Worm (Caenorhabditis elegans) whole organism, late embryonic: ENCODE measurements around the gene tag-151.

Experiments
- C08G9.2 ChIP-seq: sonication (generic microtip); optimal IDR thresholded peaks from 2 replicates; lab custom pipeline; 2016; ENCODE audit warnings: mild to moderate bottlenecking, missing genetic modification characterization, moderate library complexity, missing compliant biosample characterization
- C38D4.7 ChIP-seq: fragments of 200-800 bp; sonication (Bioruptor generic); optimal IDR thresholded peaks from 2 replicates; lab custom pipeline; 2018; ENCODE audit warnings: mild to moderate bottlenecking, missing genetic modification characterization, moderate library complexity, missing compliant biosample characterization
- F13H6.1 ChIP-seq: sonication (generic microtip); optimal IDR thresholded peaks from 2 replicates; lab custom pipeline; 2016; ENCODE audit warnings: missing genetic modification characterization, missing compliant biosample characterization
- K09A11.1 ChIP-seq: sonication (generic microtip); optimal IDR thresholded peaks from 2 replicates; lab custom pipeline; 2017; ENCODE audit warnings: antibody characterized with exemption, mild to moderate bottlenecking, missing genetic modification characterization, missing compliant biosample characterization; ENCODE audit not compliant: insufficient read depth
- T23F11.4 ChIP-seq: fragments of 200-800 bp; sonication (Bioruptor generic); optimal IDR thresholded peaks from 2 replicates; lab custom pipeline; 2018; ENCODE audit warnings: mild to moderate bottlenecking, missing genetic modification characterization, missing compliant biosample characterization
- ama-1 ChIP-seq: fragments of 150-350 bp; optimal IDR thresholded peaks from 2 replicates; lab custom pipeline; 2014
- ceh-14 ChIP-seq: sonication (generic microtip); optimal IDR thresholded peaks from 2 replicates; lab custom pipeline; 2016; ENCODE audit warnings: missing genotype, missing genetic modification characterization, missing compliant biosample characterization
- ceh-18 ChIP-seq: sonication (generic microtip); optimal IDR thresholded peaks from 2 replicates; lab custom pipeline; 2016; ENCODE audit warnings: missing genetic modification characterization, missing compliant biosample characterization
- ceh-19 ChIP-seq: fragments of 200-800 bp; sonication (Bioruptor generic); optimal IDR thresholded peaks from 2 replicates; lab custom pipeline; 2018; ENCODE audit warnings: mild to moderate bottlenecking, missing genetic modification characterization, missing compliant biosample characterization
- ceh-2 ChIP-seq: sonication (generic microtip); optimal IDR thresholded peaks from 2 replicates; lab custom pipeline; 2016; ENCODE audit warnings: missing genotype, missing genetic modification characterization, missing compliant biosample characterization
- ceh-22 ChIP-seq: sonication (generic microtip); optimal IDR thresholded peaks from 2 replicates; lab custom pipeline; 2017; ENCODE audit warnings: missing biosample characterization, missing genetic modification characterization
- ceh-24 ChIP-seq: sonication (generic microtip); optimal IDR thresholded peaks from 2 replicates; lab custom pipeline; 2016; ENCODE audit warnings: mild to moderate bottlenecking, missing genetic modification characterization, missing compliant biosample characterization
- ceh-30 ChIP-seq: fragments of 150-350 bp; optimal IDR thresholded peaks from 2 replicates; lab custom pipeline; 2014; ENCODE audit warnings: missing biosample characterization, missing genetic modification characterization
- ceh-31 ChIP-seq: sonication (generic microtip); optimal IDR thresholded peaks from 2 replicates; lab custom pipeline; 2016; ENCODE audit warnings: missing genetic modification characterization, missing compliant biosample characterization
- ceh-34 ChIP-seq: sonication (generic microtip); optimal IDR thresholded peaks from 2 replicates; lab custom pipeline; 2016; ENCODE audit warnings: mild to moderate bottlenecking, missing genetic modification characterization, missing compliant biosample characterization
- ceh-48 ChIP-seq: sonication (generic microtip); optimal IDR thresholded peaks from 2 replicates; lab custom pipeline; 2016; ENCODE audit warnings: missing genetic modification characterization, inconsistent platforms, missing compliant biosample characterization
- ceh-9 ChIP-seq: sonication (generic microtip); optimal IDR thresholded peaks from 2 replicates; lab custom pipeline; 2016; ENCODE audit warnings: mild to moderate bottlenecking, missing genetic modification characterization, inconsistent platforms, missing compliant biosample characterization
- che-1 ChIP-seq: sonication (generic microtip); optimal IDR thresholded peaks from 2 replicates; lab custom pipeline; 2016; ENCODE audit warnings: mild to moderate bottlenecking, missing genetic modification characterization, missing compliant biosample characterization
- dmd-4 ChIP-seq: sonication (generic microtip); optimal IDR thresholded peaks from 2 replicates; lab custom pipeline; 2016; ENCODE audit warnings: borderline replicate concordance, missing genetic modification characterization, missing compliant biosample characterization
- elt-2 ChIP-seq: sonication (generic microtip); optimal IDR thresholded peaks from 2 replicates; lab custom pipeline; 2016; ENCODE audit warnings: missing genetic modification reagents, missing genetic modification characterization, missing compliant biosample characterization
- ets-4 ChIP-seq: sonication (generic microtip); optimal IDR thresholded peaks from 2 replicates; lab custom pipeline; 2016; ENCODE audit warnings: missing genetic modification characterization, missing compliant biosample characterization
- eyg-1 ChIP-seq: sonication (generic microtip); optimal IDR thresholded peaks from 2 replicates; lab custom pipeline; 2016; ENCODE audit warnings: missing genotype, missing genetic modification characterization, missing compliant biosample characterization
- fkh-10 ChIP-seq: fragments of 150-350 bp; optimal IDR thresholded peaks from 2 replicates; lab custom pipeline; 2014; ENCODE audit warnings: missing biosample characterization, missing genetic modification reagents, missing genetic modification characterization
- fkh-6 ChIP-seq: sonication (generic microtip); optimal IDR thresholded peaks from 2 replicates; lab custom pipeline; 2016; ENCODE audit warnings: missing genetic modification characterization, missing compliant biosample characterization
- hlh-15 ChIP-seq: sonication (generic microtip); optimal IDR thresholded peaks from 2 replicates; lab custom pipeline; 2016; ENCODE audit warnings: missing genetic modification characterization, missing compliant biosample characterization
- nfya-1 ChIP-seq: sonication (generic microtip); optimal IDR thresholded peaks from 2 replicates; lab custom pipeline; 2017; ENCODE audit warnings: missing genetic modification characterization, mild to moderate bottlenecking, missing compliant biosample characterization, antibody characterized with exemption, moderate library complexity
- nhr-11 ChIP-seq: fragments of 150-350 bp; optimal IDR thresholded peaks from 2 replicates; lab custom pipeline; 2014; ENCODE audit warnings: missing biosample characterization, missing genetic modification characterization
- nhr-232 ChIP-seq: sonication (generic microtip); optimal IDR thresholded peaks from 2 replicates; lab custom pipeline; 2016; ENCODE audit warnings: missing genetic modification characterization, missing compliant biosample characterization
- odd-2 ChIP-seq: sonication (generic microtip); optimal IDR thresholded peaks from 2 replicates; lab custom pipeline; 2017; ENCODE audit warnings: antibody characterized with exemption, mild to moderate bottlenecking, missing genetic modification characterization, missing compliant biosample characterization
- pag-3 ChIP-seq: sonication (generic microtip); optimal IDR thresholded peaks from 2 replicates; lab custom pipeline; 2016; ENCODE audit warnings: missing compliant biosample characterization, missing genetic modification characterization, borderline replicate concordance
- pat-9 ChIP-seq: fragments of 200-800 bp; sonication (Bioruptor generic); optimal IDR thresholded peaks from 2 replicates; lab custom pipeline; 2018; ENCODE audit warnings: mild to moderate bottlenecking, missing genetic modification characterization, moderate library complexity, missing compliant biosample characterization
- pax-1 ChIP-seq: fragments of 150-350 bp; optimal IDR thresholded peaks from 2 replicates; lab custom pipeline; 2014; ENCODE audit warnings: missing biosample characterization, missing genetic modification characterization
- pha-4 ChIP-seq: fragments of 150-350 bp; optimal IDR thresholded peaks from 2 replicates; lab custom pipeline; 2018; ENCODE audit warnings: missing biosample characterization, missing genetic modification reagents, missing genetic modification characterization
- ref-2 ChIP-seq: sonication (generic microtip); optimal IDR thresholded peaks from 2 replicates; lab custom pipeline; 2016; ENCODE audit warnings: missing genetic modification characterization, missing compliant biosample characterization
- rnt-1 ChIP-seq: sonication (generic microtip); optimal IDR thresholded peaks from 2 replicates; lab custom pipeline; 2016; ENCODE audit warnings: missing genetic modification characterization, missing compliant biosample characterization
- sdc-2 ChIP-seq: sonication (generic microtip); optimal IDR thresholded peaks from 2 replicates; lab custom pipeline; 2016; ENCODE audit warnings: missing genotype, missing genetic modification characterization, missing compliant biosample characterization
- sox-4 ChIP-seq: sonication (generic microtip); optimal IDR thresholded peaks from 2 replicates; lab custom pipeline; 2017; ENCODE audit warnings: mild to moderate bottlenecking, missing genetic modification characterization, inconsistent platforms, missing compliant biosample characterization
- syd-9 ChIP-seq: sonication (generic microtip); optimal IDR thresholded peaks from 2 replicates; lab custom pipeline; 2016; ENCODE audit warnings: mild to moderate bottlenecking, missing genetic modification characterization, moderate library complexity, missing compliant biosample characterization
- tbx-2 ChIP-seq: sonication (generic microtip); optimal IDR thresholded peaks from 2 replicates; lab custom pipeline; 2016; ENCODE audit warnings: missing genetic modification characterization, missing compliant biosample characterization
- tbx-7 ChIP-seq: sonication (generic microtip); optimal IDR thresholded peaks from 2 replicates; lab custom pipeline; 2016; ENCODE audit warnings: missing genotype, missing genetic modification characterization, missing compliant biosample characterization
- ttx-3 ChIP-seq: sonication (generic microtip); optimal IDR thresholded peaks from 2 replicates; lab custom pipeline; 2016; ENCODE audit warnings: missing genetic modification reagents, missing genetic modification characterization, missing compliant biosample characterization
- unc-3 ChIP-seq, 2 experiments: fragments of 200-800 bp in 1 of 2; sonication (Bioruptor generic) in 1 of 2; sonication (generic microtip) in 1 of 2; conservative IDR thresholded peaks in 1 of 2; optimal IDR thresholded peaks in 1 of 2; 2 replicates each; pipeline versions ENCODE4 v1.3.6 to Lab custom; 2016 to 2022; ENCODE audit warnings: missing compliant biosample characterization in 2 of 2, missing genetic modification characterization in 2 of 2, missing genetic modification reagents in 1 of 2
- unc-42 ChIP-seq: sonication (generic microtip); optimal IDR thresholded peaks from 2 replicates; lab custom pipeline; 2016; ENCODE audit warnings: missing genotype, missing genetic modification characterization, missing compliant biosample characterization
- unc-55 ChIP-seq: sonication (generic microtip); optimal IDR thresholded peaks from 2 replicates; lab custom pipeline; 2017; ENCODE audit warnings: missing biosample characterization, missing genetic modification reagents, missing genetic modification characterization
- zip-5 ChIP-seq: sonication (generic microtip); optimal IDR thresholded peaks from 2 replicates; lab custom pipeline; 2016; ENCODE audit warnings: missing genetic modification characterization, missing compliant biosample characterization

Gene tag-151

DNA sequence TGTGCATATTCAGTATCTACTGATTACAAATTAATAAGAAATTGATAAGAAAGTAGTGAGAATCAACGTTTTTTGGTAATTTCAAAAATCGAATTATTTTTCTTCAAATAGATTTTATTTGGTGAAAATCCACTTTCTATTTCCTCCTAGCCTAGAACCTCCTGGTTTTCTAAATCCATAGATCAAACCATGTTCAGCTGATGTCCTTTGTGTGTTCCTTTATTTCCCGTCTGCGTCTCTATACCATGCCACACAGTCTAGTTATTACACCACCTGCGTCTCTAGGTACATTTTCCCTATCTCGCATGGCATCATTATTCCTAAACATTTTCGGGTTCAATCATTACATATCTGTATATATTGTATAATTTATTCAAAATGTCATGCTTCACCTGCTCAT lies 16.9 kb upstream of the tag-151 start, which contains the start of gene F10G7.5:
Gene F10G7.5 (plus strand): TSS at position 286 of the 400 bp plus-strand sequence.
- TF ChIP-seq syd-9 (tag; lab: Kevin White, UChicago) (no peak), sdc-2 (tag; lab: Kevin White, UChicago) (no peak), ceh-2 (tag; lab: Kevin White, UChicago) (no peak), elt-2 (tag; lab: Kevin White, UChicago) (peak; percentile 43), ama-1 (lab: Kevin White, UChicago) (no peak)

DNA sequence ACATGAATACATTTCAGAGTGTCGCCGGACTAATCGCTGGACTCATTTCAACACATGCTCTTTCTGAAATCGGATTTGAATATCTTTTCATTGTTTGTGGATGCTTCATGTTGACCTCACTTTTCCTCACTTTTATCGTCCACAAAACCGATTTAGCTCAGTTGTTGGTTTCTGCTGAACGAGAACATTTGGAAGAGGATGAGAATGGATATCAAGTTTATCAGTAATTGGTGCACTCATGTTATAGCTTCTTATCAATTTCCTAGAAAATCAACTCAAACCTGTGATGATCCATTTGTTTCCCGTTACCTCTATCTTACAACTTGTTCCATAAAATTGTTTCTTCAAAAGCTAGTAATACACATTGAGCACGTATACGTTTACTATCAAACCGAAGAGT lies 14.0 kb upstream of the tag-151 start:
- TF ChIP-seq hlh-15 (tag; lab: Kevin White, UChicago), result no peak
- TF ChIP-seq K09A11.1 (tag; lab: Kevin White, UChicago), result no peak
- no peak for TF ChIP-seq pha-4 (tag; lab: Kevin White, UChicago)
- no peak for TF ChIP-seq nhr-11
- no peak for TF ChIP-seq fkh-10
- TF ChIP-seq ceh-22 (tag; lab: Kevin White, UChicago), result no peak
- TF ChIP-seq F13H6.1 (tag; lab: Kevin White, UChicago), result no peak

DNA sequence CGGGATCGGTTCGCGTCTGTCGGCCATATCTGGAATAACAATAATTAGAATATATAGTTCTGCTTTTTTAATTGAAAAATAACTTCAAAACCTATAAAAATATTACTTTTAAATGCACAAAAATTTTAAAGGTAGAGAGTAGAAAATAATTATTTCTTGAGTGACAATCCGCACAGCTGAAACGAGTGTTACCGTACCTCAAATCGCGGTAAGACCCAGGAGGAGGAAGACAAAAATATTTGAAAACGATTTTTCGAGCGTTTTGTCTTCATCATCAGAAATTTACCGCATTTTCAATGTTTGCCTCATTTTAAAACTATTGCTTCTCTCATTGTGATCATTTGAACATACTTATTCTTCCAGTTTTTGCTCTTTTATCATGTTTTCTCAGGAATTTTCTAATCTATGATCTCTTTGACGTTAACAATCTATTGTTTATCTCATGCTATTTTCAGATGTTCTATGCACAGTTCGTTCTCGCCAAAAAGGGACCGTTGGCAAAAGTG lies 11.8 kb upstream of the tag-151 start, which contains the start of the genes rpn-5 and scc-1:
Gene rpn-5 (minus strand): TSS at position 162 of the 506 bp plus-strand sequence.
Gene scc-1 (plus strand): TSS at position 456 of the 506 bp plus-strand sequence.
- no peak for TF ChIP-seq sox-4 (tag; lab: Kevin White, UChicago)
- TF ChIP-seq pha-4 (tag; lab: Kevin White, UChicago), result no peak
- peak; percentile 85 for TF ChIP-seq nfya-1 (tag; lab: Kevin White, UChicago)
- no peak for TF ChIP-seq ceh-18 (tag; lab: Kevin White, UChicago)
- TF ChIP-seq ceh-2 (tag; lab: Kevin White, UChicago), result no peak
- no peak for TF ChIP-seq C38D4.7 (GFP tag; lab: Kevin White, UChicago)
- TF ChIP-seq ceh-14 (tag; lab: Kevin White, UChicago), result no peak
- no peak for TF ChIP-seq F13H6.1 (tag; lab: Kevin White, UChicago)
- no peak for TF ChIP-seq K09A11.1 (tag; lab: Kevin White, UChicago)
- no peak for TF ChIP-seq ceh-22 (tag; lab: Kevin White, UChicago)
- no peak for TF ChIP-seq pag-3 (tag; lab: Kevin White, UChicago)
- peak; percentile 25 for TF ChIP-seq tbx-2 (tag; lab: Kevin White, UChicago)
- no peak for TF ChIP-seq nhr-232 (tag; lab: Kevin White, UChicago)
- no peak for TF ChIP-seq ceh-48 (tag; lab: Kevin White, UChicago)
- no peak for TF ChIP-seq zip-5 (tag; lab: Kevin White, UChicago)
- no peak for TF ChIP-seq fkh-6 (tag; lab: Kevin White, UChicago)
- no peak for TF ChIP-seq tbx-7 (tag; lab: Kevin White, UChicago)
- peak; percentile 3 for TF ChIP-seq unc-42 (tag; lab: Kevin White, UChicago)
- no peak for TF ChIP-seq syd-9 (tag; lab: Kevin White, UChicago)
- TF ChIP-seq eyg-1 (tag; lab: Kevin White, UChicago), result no peak
- no peak for TF ChIP-seq dmd-4 (tag; lab: Kevin White, UChicago)
- TF ChIP-seq ceh-9, result no peak
- TF ChIP-seq ttx-3 (tag; lab: Kevin White, UChicago), result no peak
- TF ChIP-seq pat-9 (tag; lab: Kevin White, UChicago), result no peak
- TF ChIP-seq ets-4, result no peak
- peak; percentile 97 for TF ChIP-seq unc-55 (GFP tag; lab: Kevin White, UChicago)
- TF ChIP-seq T23F11.4 (GFP tag; lab: Kevin White, UChicago), result no peak
- TF ChIP-seq pax-1 (tag; lab: Kevin White, UChicago), result peak; percentile 33
- no peak for TF ChIP-seq C08G9.2 (tag; lab: Kevin White, UChicago)
- TF ChIP-seq ceh-34 (tag; lab: Kevin White, UChicago), result no peak
- no peak for TF ChIP-seq ceh-24 (tag; lab: Kevin White, UChicago)
- peak; percentile 21 for TF ChIP-seq ref-2 (tag; lab: Kevin White, UChicago)
- TF ChIP-seq unc-3 (GFP tag; conservative IDR thresholded peaks at IDR 0.05; lab: Robert Waterston, UW), result no peak
- TF ChIP-seq unc-3 (tag; optimal IDR thresholded peaks at IDR 0.05; lab: Kevin White, UChicago), result no peak
- no peak for TF ChIP-seq ceh-19 (GFP tag; lab: Kevin White, UChicago)
- TF ChIP-seq rnt-1 (tag; lab: Kevin White, UChicago), result no peak
- no peak for TF ChIP-seq odd-2 (tag; lab: Kevin White, UChicago)
- TF ChIP-seq hlh-15 (tag; lab: Kevin White, UChicago), result no peak
- no peak for TF ChIP-seq ceh-30 (tag; lab: Kevin White, UChicago)
- TF ChIP-seq ceh-31 (tag; lab: Kevin White, UChicago), result no peak
- no peak for TF ChIP-seq che-1
- no peak for TF ChIP-seq sdc-2 (tag; lab: Kevin White, UChicago)
